Worm (Caenorhabditis elegans): ENCODE data around the gene mstr-2.

DNA sequence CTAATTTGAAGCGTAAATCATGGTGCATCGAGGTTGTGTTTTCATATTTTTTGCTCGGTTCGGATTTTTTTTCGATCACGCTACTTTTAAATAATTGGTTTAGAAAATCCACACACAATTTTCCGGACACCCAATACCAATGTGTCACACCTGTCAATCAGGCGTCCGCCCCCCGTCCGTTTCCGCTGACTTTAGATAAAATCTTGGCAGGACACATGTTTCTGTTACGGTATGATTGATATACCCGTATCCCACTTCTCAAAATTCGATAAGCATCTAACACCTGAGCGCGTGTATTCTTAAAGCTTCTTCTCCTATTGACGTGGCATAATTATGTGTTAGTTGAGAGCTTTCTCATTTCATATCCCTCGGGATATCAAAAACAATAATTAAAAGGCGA, 20.9 kb upstream of the mstr-2 start:
- TF ChIP-seq elt-3 (tag; optimal IDR thresholded peaks at IDR 0.05) = no peak
- TF ChIP-seq F13H6.1 (tag; optimal IDR thresholded peaks at IDR 0.05) = no peak
- no peak for TF ChIP-seq ama-1 (optimal IDR thresholded peaks at IDR 0.05)
- TF ChIP-seq nhr-237 (tag; optimal IDR thresholded peaks at IDR 0.05) = no peak
- TF ChIP-seq snpc-4 (tag; optimal IDR thresholded peaks at IDR 0.05) = no peak
- TF ChIP-seq aly-2 (tag; optimal IDR thresholded peaks at IDR 0.05) = no peak
- TF ChIP-seq nhr-23 (tag; optimal IDR thresholded peaks at IDR 0.05) = no peak
- TF ChIP-seq zag-1 (tag; optimal IDR thresholded peaks at IDR 0.05) = no peak
- no peak for TF ChIP-seq unc-39 (tag; optimal IDR thresholded peaks at IDR 0.05)
- TF ChIP-seq nhr-10 (tag; optimal IDR thresholded peaks at IDR 0.05) = no peak

Measured in whole organism, L2 larva.